Fruit fly (Drosophila melanogaster) whole organism, adult: ENCODE results near the gene Nepl18.

Experiments used
- CG11617 ChIP-seq: fragments of 200-800 bp; sonication (Bioruptor generic); optimal IDR thresholded peaks from 2 replicates; lab custom pipeline; 2017; ENCODE audit warnings: mild to moderate bottlenecking, missing biosample characterization, missing genetic modification reagents, missing genetic modification characterization
- CG12768 ChIP-seq: fragments of 200-800 bp; sonication (Bioruptor generic); optimal IDR thresholded peaks from 2 replicates; lab custom pipeline; 2017; ENCODE audit warnings: missing biosample characterization, missing genetic modification characterization, mild to moderate bottlenecking, moderate library complexity, missing genetic modification reagents
- CG14711 ChIP-seq: fragments of 200-800 bp; sonication (Bioruptor generic); optimal IDR thresholded peaks from 2 replicates; lab custom pipeline; 2018; ENCODE audit warnings: missing biosample characterization, mild to moderate bottlenecking, missing genetic modification characterization, moderate library complexity
- CG1620 ChIP-seq: fragments of 200-800 bp; sonication (Bioruptor generic); optimal IDR thresholded peaks from 2 replicates; lab custom pipeline; 2016; ENCODE audit warnings: missing biosample characterization, missing genetic modification characterization
- CG33017 ChIP-seq: fragments of 200-800 bp; sonication (Bioruptor generic); optimal IDR thresholded peaks from 2 replicates; lab custom pipeline; 2018; ENCODE audit warnings: missing biosample characterization, mild to moderate bottlenecking, missing genetic modification characterization, moderate library complexity
- CG5204 ChIP-seq: fragments of 200-800 bp; sonication (Bioruptor generic); optimal IDR thresholded peaks from 2 replicates; lab custom pipeline; 2016; ENCODE audit warnings: missing biosample characterization, missing genetic modification characterization
- CG7045 ChIP-seq: fragments of 200-800 bp; sonication (Bioruptor generic); optimal IDR thresholded peaks from 2 replicates; lab custom pipeline; 2017; ENCODE audit warnings: missing biosample characterization, mild to moderate bottlenecking, missing genetic modification characterization
- CG7101 ChIP-seq: fragments of 200-800 bp; sonication (Bioruptor generic); optimal IDR thresholded peaks from 2 replicates; lab custom pipeline; 2018; ENCODE audit warnings: missing biosample characterization, mild to moderate bottlenecking, missing genetic modification characterization, moderate library complexity
- Clk ChIP-seq: fragments of 200-800 bp; sonication (Bioruptor generic); optimal IDR thresholded peaks from 2 replicates; lab custom pipeline; 2017; ENCODE audit warnings: missing biosample characterization, missing genetic modification characterization
- Crg-1 ChIP-seq: fragments of 200-800 bp; sonication (Bioruptor generic); optimal IDR thresholded peaks from 2 replicates; lab custom pipeline; 2016; ENCODE audit warnings: missing biosample characterization, missing genetic modification characterization
- Hr96 ChIP-seq: fragments of 200-800 bp; sonication (Bioruptor generic); optimal IDR thresholded peaks from 2 replicates; lab custom pipeline; 2016; ENCODE audit warnings: missing biosample characterization, missing genetic modification characterization
- Mnt ChIP-seq: fragments of 200-800 bp; sonication (Bioruptor generic); optimal IDR thresholded peaks from 2 replicates; lab custom pipeline; 2016; ENCODE audit warnings: missing biosample characterization, mild to moderate bottlenecking, missing genetic modification characterization
- bab1 ChIP-seq: fragments of 200-800 bp; sonication (Bioruptor generic); optimal IDR thresholded peaks from 3 replicates; lab custom pipeline; 2019; ENCODE audit warnings: missing biosample characterization, mild to moderate bottlenecking, missing genetic modification characterization, moderate library complexity
- cic ChIP-seq: fragments of 200-800 bp; sonication (Bioruptor generic); optimal IDR thresholded peaks from 2 replicates; lab custom pipeline; 2017; ENCODE audit warnings: missing biosample characterization, mild to moderate bottlenecking, missing genetic modification characterization, moderate library complexity
- cnc ChIP-seq, 2 experiments: fragments of >200 bp; optimal IDR thresholded peaks; 2 replicates each; lab custom pipeline; 2017
- kay ChIP-seq: fragments of 200-800 bp; sonication (Bioruptor generic); peaks from one replicate; lab custom pipeline; 2016; ENCODE audit warnings: missing biosample characterization, missing genetic modification characterization, borderline replicate concordance
- ovo ChIP-seq: fragments of 200-800 bp; sonication (Bioruptor generic); optimal IDR thresholded peaks from 2 replicates; lab custom pipeline; 2016; ENCODE audit warnings: missing biosample characterization, missing genetic modification characterization
- pad ChIP-seq: fragments of 200-800 bp; sonication (Bioruptor generic); optimal IDR thresholded peaks from 3 replicates; lab custom pipeline; 2017; ENCODE audit warnings: missing biosample characterization, missing genetic modification characterization, mild to moderate bottlenecking, moderate library complexity, missing genetic modification reagents
- tj ChIP-seq: fragments of 200-800 bp; sonication (Bioruptor generic); optimal IDR thresholded peaks from 3 replicates; lab custom pipeline; 2017; ENCODE audit warnings: missing biosample characterization, mild to moderate bottlenecking, missing genetic modification characterization, moderate library complexity
- toe ChIP-seq: fragments of 200-800 bp; sonication (Bioruptor generic); optimal IDR thresholded peaks from 2 replicates; lab custom pipeline; 2016; ENCODE audit warnings: missing biosample characterization, missing genetic modification characterization

Gene Nepl18

dm6 chr3R:28875345-28875744, at the start of gene Nepl18:
TSS of gene Nepl18 (plus strand) at chr3R:28875621.
- TF ChIP-seq toe (GFP tag; lab: Kevin White, UChicago) (no peak), Crg-1 (no peak), kay (no peak), CG5204 (GFP tag; lab: Kevin White, UChicago) (no peak), CG7101 (tag; lab: Kevin White, UChicago) (no peak), Hr96 (GFP tag; lab: Kevin White, UChicago) (no peak), tj (GFP tag; lab: Kevin White, UChicago) (no peak), bab1 (GFP tag; lab: Kevin White, UChicago) (no peak), cic (GFP tag; lab: Kevin White, UChicago) (no peak), CG12768 (no peak), CG11617 (GFP tag; lab: Kevin White, UChicago) (no peak), CG1620 (GFP tag; lab: Kevin White, UChicago) (no peak), CG14711 (tag; lab: Kevin White, UChicago) (no peak)

dm6 chr3R:28827222-28827621, 48.2 kb upstream of the Nepl18 start:
- TF ChIP-seq kay, result no peak
- no peak for TF ChIP-seq CG12768
- TF ChIP-seq tj (GFP tag; lab: Kevin White, UChicago), result no peak
- TF ChIP-seq bab1 (GFP tag; lab: Kevin White, UChicago), result no peak
- TF ChIP-seq Clk (GFP tag; lab: Kevin White, UChicago), result no peak
- TF ChIP-seq CG33017 (tag; lab: Kevin White, UChicago), result no peak
- no peak for TF ChIP-seq CG7045 (GFP tag; lab: Kevin White, UChicago)
- TF ChIP-seq CG14711 (tag; lab: Kevin White, UChicago), result no peak
- TF ChIP-seq CG11617 (GFP tag; lab: Kevin White, UChicago), result no peak
- no peak for TF ChIP-seq CG1620 (GFP tag; lab: Kevin White, UChicago)
- TF ChIP-seq CG7101 (tag; lab: Kevin White, UChicago), result no peak
- no peak for TF ChIP-seq Crg-1
- TF ChIP-seq Mnt (GFP tag; lab: Kevin White, UChicago), result no peak
- TF ChIP-seq cic (GFP tag; lab: Kevin White, UChicago), result no peak
- TF ChIP-seq cnc (optimal IDR thresholded peaks at IDR 0.05; lab: Kevin White, UChicago), result no peak
- no peak for TF ChIP-seq Hr96 (GFP tag; lab: Kevin White, UChicago)
- TF ChIP-seq ovo, result no peak
- TF ChIP-seq toe (GFP tag; lab: Kevin White, UChicago), result no peak
- no peak for TF ChIP-seq CG5204 (GFP tag; lab: Kevin White, UChicago)
- TF ChIP-seq pad (GFP tag; lab: Kevin White, UChicago), result no peak

- TF ChIP-seq Mnt (GFP tag; lab: Kevin White, UChicago) (peak; percentile 45), toe (GFP tag; lab: Kevin White, UChicago) (peak; percentile 36), CG7101 (tag; lab: Kevin White, UChicago) (peak; percentile 45), CG33017 (tag; lab: Kevin White, UChicago) (peak; percentile 44), cnc (optimal IDR thresholded peaks at IDR 0.05; lab: Kevin White, UChicago) (no peak), kay (peak; percentile 97), ovo (peak; percentile 21), CG7045 (GFP tag; lab: Kevin White, UChicago) (no peak), CG1620 (GFP tag; lab: Kevin White, UChicago) (no peak), tj (GFP tag; lab: Kevin White, UChicago) (no peak), Clk (GFP tag; lab: Kevin White, UChicago) (no peak), cic (GFP tag; lab: Kevin White, UChicago) (peak; percentile 93), bab1 (GFP tag; lab: Kevin White, UChicago) (no peak), CG12768 (peak; percentile 40), CG5204 (GFP tag; lab: Kevin White, UChicago) (no peak), Hr96 (GFP tag; lab: Kevin White, UChicago) (no peak), CG14711 (tag; lab: Kevin White, UChicago) (no peak), Crg-1 (no peak), pad (GFP tag; lab: Kevin White, UChicago) (no peak), CG11617 (GFP tag; lab: Kevin White, UChicago) (peak; percentile 53)
Observed at dm6 chr3R:28829328-28829916, 46.0 kb upstream of the Nepl18 start.

- TF ChIP-seq ovo (no peak), CG14711 (tag; lab: Kevin White, UChicago) (no peak), Hr96 (GFP tag; lab: Kevin White, UChicago) (no peak), CG7101 (tag; lab: Kevin White, UChicago) (no peak), cic (GFP tag; lab: Kevin White, UChicago) (no peak), CG7045 (GFP tag; lab: Kevin White, UChicago) (no peak), Crg-1 (no peak), CG5204 (GFP tag; lab: Kevin White, UChicago) (no peak), pad (GFP tag; lab: Kevin White, UChicago) (no peak), CG12768 (no peak), cnc (optimal IDR thresholded peaks at IDR 0.05; lab: Kevin White, UChicago) (no peak), bab1 (GFP tag; lab: Kevin White, UChicago) (no peak), CG11617 (GFP tag; lab: Kevin White, UChicago) (no peak), Clk (GFP tag; lab: Kevin White, UChicago) (no peak), kay (no peak)
Observed at dm6 chr3R:28830746-28831145, 44.7 kb upstream of the Nepl18 start.

- TF ChIP-seq CG7045 (GFP tag; lab: Kevin White, UChicago), result no peak
- peak; percentile 13 for TF ChIP-seq Mnt (GFP tag; lab: Kevin White, UChicago)
- TF ChIP-seq CG12768, result peak; percentile 45
- peak; percentile 37 for TF ChIP-seq cic (GFP tag; lab: Kevin White, UChicago)
- TF ChIP-seq Clk (GFP tag; lab: Kevin White, UChicago), result no peak
- TF ChIP-seq kay, result peak; percentile 96
- TF ChIP-seq Hr96 (GFP tag; lab: Kevin White, UChicago), result peak; percentile 14
Observed at dm6 chr3R:28831172-28831571, 44.2 kb upstream of the Nepl18 start.
